Fruit fly (Drosophila melanogaster) whole organism, adult: ENCODE results near the gene CG17292.

ENCODE experiments used
- CG11617 ChIP-seq: fragments of 200-800 bp; sonication (Bioruptor generic); optimal IDR thresholded peaks from 2 replicates; lab custom pipeline; 2017; ENCODE audit warnings: mild to moderate bottlenecking, missing biosample characterization, missing genetic modification reagents, missing genetic modification characterization
- CG12768 ChIP-seq: fragments of 200-800 bp; sonication (Bioruptor generic); optimal IDR thresholded peaks from 2 replicates; lab custom pipeline; 2017; ENCODE audit warnings: missing biosample characterization, missing genetic modification characterization, mild to moderate bottlenecking, moderate library complexity, missing genetic modification reagents
- CG14711 ChIP-seq: fragments of 200-800 bp; sonication (Bioruptor generic); optimal IDR thresholded peaks from 2 replicates; lab custom pipeline; 2018; ENCODE audit warnings: missing biosample characterization, mild to moderate bottlenecking, missing genetic modification characterization, moderate library complexity
- CG1620 ChIP-seq: fragments of 200-800 bp; sonication (Bioruptor generic); optimal IDR thresholded peaks from 2 replicates; lab custom pipeline; 2016; ENCODE audit warnings: missing biosample characterization, missing genetic modification characterization
- CG33017 ChIP-seq: fragments of 200-800 bp; sonication (Bioruptor generic); optimal IDR thresholded peaks from 2 replicates; lab custom pipeline; 2018; ENCODE audit warnings: missing biosample characterization, mild to moderate bottlenecking, missing genetic modification characterization, moderate library complexity
- CG5204 ChIP-seq: fragments of 200-800 bp; sonication (Bioruptor generic); optimal IDR thresholded peaks from 2 replicates; lab custom pipeline; 2016; ENCODE audit warnings: missing biosample characterization, missing genetic modification characterization
- CG7045 ChIP-seq: fragments of 200-800 bp; sonication (Bioruptor generic); optimal IDR thresholded peaks from 2 replicates; lab custom pipeline; 2017; ENCODE audit warnings: missing biosample characterization, mild to moderate bottlenecking, missing genetic modification characterization
- CG7101 ChIP-seq: fragments of 200-800 bp; sonication (Bioruptor generic); optimal IDR thresholded peaks from 2 replicates; lab custom pipeline; 2018; ENCODE audit warnings: missing biosample characterization, mild to moderate bottlenecking, missing genetic modification characterization, moderate library complexity
- Clk ChIP-seq: fragments of 200-800 bp; sonication (Bioruptor generic); optimal IDR thresholded peaks from 2 replicates; lab custom pipeline; 2017; ENCODE audit warnings: missing biosample characterization, missing genetic modification characterization
- Crg-1 ChIP-seq: fragments of 200-800 bp; sonication (Bioruptor generic); optimal IDR thresholded peaks from 2 replicates; lab custom pipeline; 2016; ENCODE audit warnings: missing biosample characterization, missing genetic modification characterization
- Hr96 ChIP-seq: fragments of 200-800 bp; sonication (Bioruptor generic); optimal IDR thresholded peaks from 2 replicates; lab custom pipeline; 2016; ENCODE audit warnings: missing biosample characterization, missing genetic modification characterization
- Mnt ChIP-seq: fragments of 200-800 bp; sonication (Bioruptor generic); optimal IDR thresholded peaks from 2 replicates; lab custom pipeline; 2016; ENCODE audit warnings: missing biosample characterization, mild to moderate bottlenecking, missing genetic modification characterization
- bab1 ChIP-seq: fragments of 200-800 bp; sonication (Bioruptor generic); optimal IDR thresholded peaks from 3 replicates; lab custom pipeline; 2019; ENCODE audit warnings: missing biosample characterization, mild to moderate bottlenecking, missing genetic modification characterization, moderate library complexity
- cic ChIP-seq: fragments of 200-800 bp; sonication (Bioruptor generic); optimal IDR thresholded peaks from 2 replicates; lab custom pipeline; 2017; ENCODE audit warnings: missing biosample characterization, mild to moderate bottlenecking, missing genetic modification characterization, moderate library complexity
- cnc ChIP-seq, 2 experiments: fragments of >200 bp; optimal IDR thresholded peaks; 2 replicates each; lab custom pipeline; 2017
- kay ChIP-seq: fragments of 200-800 bp; sonication (Bioruptor generic); peaks from one replicate; lab custom pipeline; 2016; ENCODE audit warnings: missing biosample characterization, missing genetic modification characterization, borderline replicate concordance
- ovo ChIP-seq: fragments of 200-800 bp; sonication (Bioruptor generic); optimal IDR thresholded peaks from 2 replicates; lab custom pipeline; 2016; ENCODE audit warnings: missing biosample characterization, missing genetic modification characterization
- pad ChIP-seq: fragments of 200-800 bp; sonication (Bioruptor generic); optimal IDR thresholded peaks from 3 replicates; lab custom pipeline; 2017; ENCODE audit warnings: missing biosample characterization, missing genetic modification characterization, mild to moderate bottlenecking, moderate library complexity, missing genetic modification reagents
- tj ChIP-seq: fragments of 200-800 bp; sonication (Bioruptor generic); optimal IDR thresholded peaks from 3 replicates; lab custom pipeline; 2017; ENCODE audit warnings: missing biosample characterization, mild to moderate bottlenecking, missing genetic modification characterization, moderate library complexity
- toe ChIP-seq: fragments of 200-800 bp; sonication (Bioruptor generic); optimal IDR thresholded peaks from 2 replicates; lab custom pipeline; 2016; ENCODE audit warnings: missing biosample characterization, missing genetic modification characterization

The CG17292 gene

dm6 chr2L:8370364-8371326 is at the start of gene CG17292:
CG17292 (plus strand) TSS chr2L:8370454.
- TF ChIP-seq cic (GFP tag; lab: Kevin White, UChicago) = peak; percentile 90
- TF ChIP-seq CG7045 = no peak
- TF ChIP-seq ovo = peak; percentile 58
- TF ChIP-seq bab1 (GFP tag; lab: Kevin White, UChicago) = peak; percentile 88
- peak; percentile 79 for TF ChIP-seq CG12768 (GFP tag; lab: Kevin White, UChicago)
- no peak for TF ChIP-seq CG5204 (GFP tag; lab: Kevin White, UChicago)
- TF ChIP-seq CG14711 (tag; lab: Kevin White, UChicago) = peak; percentile 17
- TF ChIP-seq Crg-1 (GFP tag; lab: Kevin White, UChicago) = peak; percentile 37
- no peak for TF ChIP-seq Hr96
- peak; percentile 70 for TF ChIP-seq CG11617 (GFP tag; lab: Kevin White, UChicago)
- peak; percentile 81 for TF ChIP-seq Mnt (GFP tag; lab: Kevin White, UChicago)
- peak; percentile 52 for TF ChIP-seq pad (GFP tag; lab: Kevin White, UChicago)
- peak; percentile 42 for TF ChIP-seq Clk
- TF ChIP-seq CG1620 (GFP tag; lab: Kevin White, UChicago) = peak; percentile 49
- TF ChIP-seq tj (GFP tag; lab: Kevin White, UChicago) = peak; percentile 72
- TF ChIP-seq CG7101 (tag; lab: Kevin White, UChicago) = peak; percentile 65
- TF ChIP-seq toe (GFP tag; lab: Kevin White, UChicago) = peak; percentile 62
- TF ChIP-seq cnc (optimal IDR thresholded peaks at IDR 0.05; lab: Kevin White, UChicago) = no peak
- TF ChIP-seq CG33017 (tag; lab: Kevin White, UChicago) = peak; percentile 62
- no peak for TF ChIP-seq kay (GFP tag; lab: Kevin White, UChicago)

dm6 chr2L:8325150-8325549 is 45.1 kb upstream of the CG17292 start, which contains the start of gene CG7781:
CG7781 (minus strand) TSS chr2L:8325409.
- TF ChIP-seq toe (GFP tag; lab: Kevin White, UChicago) (no peak), Mnt (GFP tag; lab: Kevin White, UChicago) (no peak), CG1620 (GFP tag; lab: Kevin White, UChicago) (no peak), cic (GFP tag; lab: Kevin White, UChicago) (peak; percentile 34), CG12768 (GFP tag; lab: Kevin White, UChicago) (peak; percentile 59), Clk (no peak), Hr96 (no peak)

dm6 chr2L:8326414-8327271 is 43.6 kb upstream of the CG17292 start:
- peak; percentile 68 for TF ChIP-seq CG33017 (tag; lab: Kevin White, UChicago)
- TF ChIP-seq CG11617 (GFP tag; lab: Kevin White, UChicago) = peak; percentile 42
- peak; percentile 17 for TF ChIP-seq CG7101 (tag; lab: Kevin White, UChicago)
- TF ChIP-seq CG12768 (GFP tag; lab: Kevin White, UChicago) = peak; percentile 59
- TF ChIP-seq kay (GFP tag; lab: Kevin White, UChicago) = no peak
- TF ChIP-seq ovo = no peak

dm6 chr2L:8327272-8327555 is 43.0 kb upstream of the CG17292 start, which contains the start of gene CG14275:
CG14275 (plus strand) TSS chr2L:8327456.
- TF ChIP-seq cic (GFP tag; lab: Kevin White, UChicago) (no peak), CG7101 (tag; lab: Kevin White, UChicago) (no peak), CG7045 (no peak), cnc (optimal IDR thresholded peaks at IDR 0.05; lab: Kevin White, UChicago) (no peak), tj (GFP tag; lab: Kevin White, UChicago) (no peak)

- no peak for TF ChIP-seq Crg-1 (GFP tag; lab: Kevin White, UChicago)
- TF ChIP-seq cic (GFP tag; lab: Kevin White, UChicago) = no peak
- no peak for TF ChIP-seq CG14711 (tag; lab: Kevin White, UChicago)
- peak; percentile 96 for TF ChIP-seq tj (GFP tag; lab: Kevin White, UChicago)
- TF ChIP-seq CG12768 (GFP tag; lab: Kevin White, UChicago) = no peak
Observed at dm6 chr2L:8327783-8328327, 42.4 kb upstream of the CG17292 start.

- TF ChIP-seq kay (GFP tag; lab: Kevin White, UChicago) = peak; percentile 85
- no peak for TF ChIP-seq tj (GFP tag; lab: Kevin White, UChicago)
Observed at dm6 chr2L:8328526-8329097, 41.6 kb upstream of the CG17292 start.
